Fruit fly (Drosophila melanogaster) whole organism, embryonic: ENCODE results near the gene Pp4-19C.

Experiments used
- Abd-B ChIP-seq: fragments of 200-800 bp; sonication (Bioruptor generic); optimal IDR thresholded peaks from 2 replicates; lab custom pipeline; 2018; ENCODE audit warnings: missing biosample characterization, mild to moderate bottlenecking, missing genetic modification characterization, moderate library complexity
- CG10543 ChIP-seq: fragments of 200-800 bp; sonication (Bioruptor generic); optimal IDR thresholded peaks from 3 replicates; lab custom pipeline; 2017; ENCODE audit warnings: missing biosample characterization, mild to moderate bottlenecking, missing genetic modification characterization, moderate library complexity
- CG10565 ChIP-seq: fragments of 200-800 bp; sonication (Bioruptor generic); optimal IDR thresholded peaks from 3 replicates; lab custom pipeline; 2016; ENCODE audit warnings: missing biosample characterization, mild to moderate bottlenecking, missing genetic modification characterization
- CG10979 ChIP-seq: fragments of 200-800 bp; sonication (Bioruptor generic); optimal IDR thresholded peaks from 2 replicates; lab custom pipeline; 2018; ENCODE audit warnings: missing biosample characterization, mild to moderate bottlenecking, missing genetic modification characterization, moderate library complexity
- CG11085 ChIP-seq: fragments of 200-800 bp; sonication (Bioruptor generic); IDR thresholded peaks from 2 replicates; pipeline ENCODE4 v1.3.6; 2022; ENCODE audit warnings: missing biosample characterization, missing genetic modification characterization
- CG12942 ChIP-seq: fragments of 200-800 bp; sonication (Bioruptor generic); optimal IDR thresholded peaks from 3 replicates; lab custom pipeline; 2016; ENCODE audit warnings: missing biosample characterization, missing genetic modification characterization
- CG13775 ChIP-seq: fragments of 200-800 bp; sonication (Bioruptor generic); optimal IDR thresholded peaks from 3 replicates; lab custom pipeline; 2017; ENCODE audit warnings: missing biosample characterization, mild to moderate bottlenecking, missing genetic modification characterization
- CG14014 ChIP-seq: fragments of 200-800 bp; sonication (Bioruptor generic); IDR thresholded peaks from 2 replicates; pipeline ENCODE4 v1.3.6; 2022; ENCODE audit warnings: missing biosample characterization, missing genetic modification characterization
- CG14050 ChIP-seq: fragments of 200-800 bp; sonication (Bioruptor generic); IDR thresholded peaks from 3 replicates; pipeline ENCODE4 v1.3.6; 2022; ENCODE audit warnings: missing biosample characterization, missing genetic modification characterization
- CG15696 ChIP-seq: fragments of 200-800 bp; sonication (Bioruptor generic); optimal IDR thresholded peaks from 2 replicates; lab custom pipeline; 2019; ENCODE audit warnings: missing biosample characterization, mild to moderate bottlenecking, missing genetic modification characterization, moderate library complexity
- CG1602 ChIP-seq: fragments of 200-800 bp; sonication (Bioruptor generic); optimal IDR thresholded peaks from 3 replicates; lab custom pipeline; 2016; ENCODE audit warnings: missing biosample characterization, missing genetic modification characterization
- CG16815 ChIP-seq: fragments of 200-800 bp; sonication (Bioruptor generic); optimal IDR thresholded peaks from 3 replicates; lab custom pipeline; 2017; ENCODE audit warnings: missing biosample characterization, mild to moderate bottlenecking, missing genetic modification characterization
- CG17186 ChIP-seq: fragments of 200-800 bp; sonication (Bioruptor generic); optimal IDR thresholded peaks from 3 replicates; lab custom pipeline; 2017; ENCODE audit warnings: missing biosample characterization, missing genetic modification reagents, missing genetic modification characterization
- CG17568 ChIP-seq: fragments of 200-800 bp; sonication (Bioruptor generic); optimal IDR thresholded peaks from 2 replicates; lab custom pipeline; 2018; ENCODE audit warnings: missing biosample characterization, mild to moderate bottlenecking, missing genetic modification characterization, moderate library complexity
- CG30403 ChIP-seq: fragments of 200-800 bp; sonication (Bioruptor generic); optimal IDR thresholded peaks from 3 replicates; lab custom pipeline; 2016; ENCODE audit warnings: missing biosample characterization, missing genetic modification characterization
- CG3995 ChIP-seq: fragments of 200-800 bp; sonication (Bioruptor generic); optimal IDR thresholded peaks from 3 replicates; lab custom pipeline; 2016; ENCODE audit warnings: missing biosample characterization, missing genetic modification characterization
- CG4282 ChIP-seq: fragments of 200-800 bp; sonication (Bioruptor generic); optimal IDR thresholded peaks from 2 replicates; lab custom pipeline; 2016; ENCODE audit warnings: missing biosample characterization, missing genetic modification characterization
- CG7271 ChIP-seq: fragments of 200-800 bp; sonication (Bioruptor generic); optimal IDR thresholded peaks from 2 replicates; lab custom pipeline; 2018; ENCODE audit warnings: missing biosample characterization, mild to moderate bottlenecking, missing genetic modification characterization, moderate library complexity
- CG8478 ChIP-seq: fragments of >200 bp; optimal IDR thresholded peaks from 2 replicates; lab custom pipeline; 2018
- CG9797 ChIP-seq: fragments of 200-800 bp; sonication (Bioruptor generic); optimal IDR thresholded peaks from 3 replicates; lab custom pipeline; 2018; ENCODE audit warnings: missing biosample characterization, mild to moderate bottlenecking, missing genetic modification characterization
- CG9876 ChIP-seq: fragments of 200-800 bp; sonication (Bioruptor generic); optimal IDR thresholded peaks from 2 replicates; lab custom pipeline; 2016; ENCODE audit warnings: missing biosample characterization, missing genetic modification characterization
- CrebB ChIP-seq: fragments of 200-800 bp; sonication (Bioruptor generic); optimal IDR thresholded peaks from 3 replicates; lab custom pipeline; 2018; ENCODE audit warnings: missing biosample characterization, mild to moderate bottlenecking, missing genetic modification characterization
- Dp ChIP-seq: fragments of 200-800 bp; sonication (Bioruptor generic); optimal IDR thresholded peaks from 2 replicates; lab custom pipeline; 2018; ENCODE audit warnings: missing biosample characterization, mild to moderate bottlenecking, missing genetic modification characterization, moderate library complexity
- GATAe ChIP-seq: fragments of 200-800 bp; sonication (Bioruptor generic); conservative IDR thresholded peaks from 2 replicates; pipeline ENCODE4 v1.3.6; 2022; ENCODE audit warnings: missing biosample characterization, missing genetic modification characterization
- Hmr ChIP-seq: fragments of 200-800 bp; sonication (Bioruptor generic); optimal IDR thresholded peaks from 3 replicates; lab custom pipeline; 2017; ENCODE audit warnings: mild to moderate bottlenecking, missing biosample characterization, missing genetic modification reagents, missing genetic modification characterization
- Max ChIP-seq: fragments of 200-800 bp; sonication (Bioruptor generic); optimal IDR thresholded peaks from 2 replicates; lab custom pipeline; 2016; ENCODE audit warnings: missing biosample characterization, mild to moderate bottlenecking, missing genetic modification characterization
- NK7.1 ChIP-seq: fragments of 200-800 bp; sonication (Bioruptor generic); optimal IDR thresholded peaks from 3 replicates; lab custom pipeline; 2016; ENCODE audit warnings: missing biosample characterization, missing genetic modification characterization
- Ptx1 ChIP-seq: fragments of 200-800 bp; sonication (Bioruptor generic); IDR thresholded peaks from 2 replicates; pipeline ENCODE4 v1.3.6; 2022; ENCODE audit warnings: missing biosample characterization, missing genetic modification characterization
- Tbp ChIP-seq: fragments of >200 bp; optimal IDR thresholded peaks from 2 replicates; lab custom pipeline; 2018; ENCODE audit warnings: missing biosample characterization, missing genetic modification characterization
- bab2 ChIP-seq: fragments of 200-800 bp; sonication (Bioruptor generic); optimal IDR thresholded peaks from 2 replicates; lab custom pipeline; 2016; ENCODE audit warnings: missing biosample characterization, missing genetic modification characterization
- bowl ChIP-seq: fragments of 200-800 bp; sonication (Bioruptor generic); IDR thresholded peaks from 2 replicates; pipeline ENCODE4 v1.3.6; 2022; ENCODE audit warnings: missing biosample characterization, missing genetic modification characterization
- dmrt11E ChIP-seq: fragments of 200-800 bp; sonication (Bioruptor generic); optimal IDR thresholded peaks from 3 replicates; lab custom pipeline; 2018; ENCODE audit warnings: missing biosample characterization, mild to moderate bottlenecking, missing genetic modification characterization, moderate library complexity
- fu2 ChIP-seq: fragments of 200-800 bp; sonication (Bioruptor generic); optimal IDR thresholded peaks from 2 replicates; lab custom pipeline; 2016; ENCODE audit warnings: missing biosample characterization, missing genetic modification characterization
- gro ChIP-seq: fragments of 200-800 bp; sonication (Bioruptor generic); optimal IDR thresholded peaks from 2 replicates; lab custom pipeline; 2016; ENCODE audit warnings: missing biosample characterization, missing genetic modification characterization
- hbn ChIP-seq: fragments of 200-800 bp; sonication (Bioruptor generic); IDR thresholded peaks from 2 replicates; pipeline ENCODE4 v1.3.6; 2022; ENCODE audit warnings: missing biosample characterization, missing genetic modification characterization; ENCODE audit not compliant: partially characterized antibody
- kay ChIP-seq: fragments of 200-800 bp; sonication (Bioruptor generic); optimal IDR thresholded peaks from 2 replicates; lab custom pipeline; 2016; ENCODE audit warnings: missing biosample characterization, missing genetic modification characterization
- lab ChIP-seq: fragments of 200-800 bp; sonication (Bioruptor generic); optimal IDR thresholded peaks from 3 replicates; lab custom pipeline; 2017; ENCODE audit warnings: missing biosample characterization, missing genetic modification characterization, mild to moderate bottlenecking, moderate library complexity, missing genetic modification reagents
- pan ChIP-seq, 4 experiments: fragments of >200 bp in 3 of 4; fragments of 200-800 bp in 1 of 4; sonication (Bioruptor generic) in 1 of 4; optimal IDR thresholded peaks in 3 of 4; IDR thresholded peaks in 1 of 4; 2 replicates each; pipeline versions ENCODE4 v1.3.6 to Lab custom; 2017 to 2022; ENCODE audit warnings: missing biosample characterization in 2 of 4, missing genetic modification characterization in 2 of 4, mixed read lengths in 1 of 4
- row ChIP-seq: fragments of 200-800 bp; sonication (Bioruptor generic); IDR thresholded peaks from 3 replicates; pipeline ENCODE4 v1.3.6; 2022; ENCODE audit warnings: missing biosample characterization, missing genetic modification characterization
- shn ChIP-seq: fragments of 200-800 bp; sonication (Bioruptor generic); optimal IDR thresholded peaks from 3 replicates; lab custom pipeline; 2016; ENCODE audit warnings: missing biosample characterization, missing genetic modification characterization
- slou ChIP-seq: fragments of 200-800 bp; sonication (Bioruptor generic); optimal IDR thresholded peaks from 3 replicates; lab custom pipeline; 2016; ENCODE audit warnings: missing biosample characterization, missing genetic modification characterization
- so ChIP-seq: fragments of 200-800 bp; sonication (Bioruptor generic); IDR thresholded peaks from 3 replicates; pipeline ENCODE4 v1.3.6; 2022; ENCODE audit warnings: missing biosample characterization, missing genetic modification characterization
- sob ChIP-seq: fragments of 200-800 bp; sonication (Bioruptor generic); IDR thresholded peaks from 2 replicates; pipeline ENCODE4 v1.3.6; 2022; ENCODE audit warnings: missing biosample characterization, missing genetic modification characterization
- tgo ChIP-seq: fragments of 200-800 bp; sonication (Bioruptor generic); IDR thresholded peaks from 3 replicates; pipeline ENCODE4 v1.3.6; 2022; ENCODE audit warnings: missing biosample characterization, missing genetic modification characterization
- trem ChIP-seq: fragments of 200-800 bp; optimal IDR thresholded peaks from 3 replicates; lab custom pipeline; 2019; ENCODE audit warnings: missing biosample characterization, mild to moderate bottlenecking, missing genetic modification characterization, moderate library complexity
- unc-4 ChIP-seq: fragments of 200-800 bp; sonication (Bioruptor generic); IDR thresholded peaks from 2 replicates; pipeline ENCODE4 v1.3.6; 2022; ENCODE audit warnings: missing biosample characterization, missing genetic modification characterization; ENCODE audit not compliant: partially characterized antibody
- vvl ChIP-seq: fragments of 200-800 bp; sonication (Bioruptor generic); IDR thresholded peaks from 2 replicates; pipeline ENCODE4 v1.3.6; 2022; ENCODE audit warnings: missing biosample characterization, missing genetic modification characterization
- zfh1 ChIP-seq: fragments of 200-800 bp; sonication (Bioruptor generic); IDR thresholded peaks from 3 replicates; pipeline ENCODE4 v1.3.6; 2022; ENCODE audit warnings: missing biosample characterization, missing genetic modification characterization

Pp4-19C gene

dm6 chrX:20433345-20434332 is 9.8 kb upstream of the Pp4-19C start, which contains the start of gene CG1695 (continued):
- TF ChIP-seq CG7271 (no peak), NK7.1 (GFP tag; lab: Kevin White, UChicago) (no peak), tgo (GFP tag; lab: Robert Waterston, UW) (0 out of 3 replicates have a peak, but pooled peaks have one; percentile 17), shn (no peak), hbn (GFP tag; lab: Robert Waterston, UW) (no peak), unc-4 (peak; percentile 39; the same call in 1 of the 2 replicates), CG9797 (no peak), fu2 (peak; percentile 13), CG10565 (GFP tag; lab: Kevin White, UChicago) (no peak), trem (tag; lab: Kevin White, UChicago) (no peak), bowl (no peak), CG11085 (no peak), pan (optimal IDR thresholded peaks at IDR 0.05; lab: Kevin White, UChicago) (no peak), pan (GFP tag; optimal IDR thresholded peaks at IDR 0.05 in 1 of 2, IDR thresholded peaks at IDR 0.05 in 1 of 2) (no peak), Ptx1 (GFP tag; lab: Robert Waterston, UW) (peak; percentile 12; the same call in 1 of the 2 replicates), zfh1 (no peak), CG13775 (GFP tag; lab: Kevin White, UChicago) (peak; percentile 7), CG15696 (tag; lab: Kevin White, UChicago) (no peak), GATAe (GFP tag; lab: Robert Waterston, UW) (no peak), slou (no peak), row (GFP tag; lab: Robert Waterston, UW) (peak; percentile 60), gro (GFP tag; lab: Kevin White, UChicago) (no peak), bab2 (GFP tag; lab: Kevin White, UChicago) (peak; percentile 24), CG9876 (no peak), CG8478 (no peak), CG4282 (GFP tag; lab: Kevin White, UChicago) (no peak), CG14014 (GFP tag; lab: Robert Waterston, UW) (no peak), Max (GFP tag; lab: Kevin White, UChicago) (no peak), CG30403 (GFP tag; lab: Kevin White, UChicago) (peak; percentile 53), CG16815 (GFP tag; lab: Kevin White, UChicago) (no peak), CG10543 (no peak), CG17568 (GFP tag; lab: Kevin White, UChicago) (no peak), CG10979 (tag; lab: Kevin White, UChicago) (peak; percentile 2), kay (GFP tag; lab: Kevin White, UChicago) (no peak), CrebB (tag; lab: Kevin White, UChicago) (no peak), CG14050 (no peak), CG12942 (GFP tag; lab: Kevin White, UChicago) (no peak), so (GFP tag; lab: Robert Waterston, UW) (0 out of 3 replicates have a peak, but pooled peaks have one; percentile 9), CG1602 (peak; percentile 3), CG3995 (GFP tag; lab: Kevin White, UChicago) (no peak), Dp (peak; percentile 17), lab (GFP tag; lab: Kevin White, UChicago) (peak; percentile 34), dmrt11E (tag; lab: Kevin White, UChicago) (no peak), Abd-B (GFP tag; lab: Kevin White, UChicago) (peak; percentile 17), vvl (GFP tag; lab: Robert Waterston, UW) (no peak; the same call in 1 of the 2 replicates), Hmr (no peak), sob (GFP tag; lab: Robert Waterston, UW) (no peak), CG17186 (no peak), Tbp (GFP tag; lab: Kevin White, UChicago) (no peak)
